Fruit fly (Drosophila melanogaster): ENCODE measurements around the gene CG12395.
A peak's percentile ranks its signal among the peaks of the same experiment; 100 is the strongest.

CG12395 gene

DNA sequence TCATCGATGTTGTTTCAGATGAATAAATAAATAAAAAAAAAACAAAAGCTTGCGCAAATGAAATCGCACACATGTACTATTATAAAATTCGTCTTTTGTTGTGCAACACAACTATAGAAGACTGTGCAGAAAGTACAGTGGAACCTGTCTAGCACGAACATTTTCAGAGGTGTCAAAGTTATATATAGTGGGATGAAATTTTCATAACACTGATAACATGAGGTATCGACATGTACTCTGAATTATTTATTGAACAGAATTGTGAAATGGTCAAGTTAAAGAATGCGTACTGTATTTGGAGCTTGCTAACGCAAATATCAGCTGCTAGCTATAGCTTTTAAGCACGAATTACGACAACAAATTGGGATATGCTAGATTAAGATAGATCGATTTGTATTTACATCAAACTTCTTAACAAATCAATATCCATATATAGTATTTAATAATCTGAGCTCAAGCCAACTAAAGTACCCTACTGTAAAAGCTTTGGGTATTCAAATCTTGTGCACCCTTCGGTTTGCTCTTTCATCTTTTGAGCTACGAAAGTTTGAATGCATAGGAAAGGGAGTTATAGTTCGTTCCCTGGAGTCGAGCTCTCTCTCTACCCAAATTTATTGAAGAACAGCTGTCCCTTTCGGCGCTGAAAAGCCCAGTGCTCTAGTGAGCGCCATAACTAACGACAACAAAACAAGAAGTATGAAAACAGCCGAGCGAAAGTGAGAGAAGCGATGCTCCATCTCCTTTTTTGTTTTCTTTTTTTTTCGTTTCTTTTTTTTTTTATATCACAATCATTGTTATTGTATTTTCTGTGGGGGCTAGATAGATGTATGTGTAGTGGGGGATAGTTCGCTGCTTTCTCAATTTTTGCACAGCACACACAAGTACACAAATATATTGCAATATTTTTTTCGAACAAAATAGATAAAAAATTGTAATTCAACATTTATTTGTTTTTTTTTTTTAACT lies 27.8 kb upstream of the CG12395 start (continued):
- TF ChIP-seq CG34376 (GFP tag; optimal IDR thresholded peaks at IDR 0.05) (peak; percentile 86), CG17829 (tag; optimal IDR thresholded peaks at IDR 0.05) (peak; percentile 77), Nf-YB (GFP tag; optimal IDR thresholded peaks at IDR 0.05) (peak; percentile 60), toy (GFP tag; IDR thresholded peaks at IDR 0.05) (peak; percentile 81), jumu (GFP tag; optimal IDR thresholded peaks at IDR 0.05) (peak; percentile 83), tio (GFP tag; optimal IDR thresholded peaks at IDR 0.05) (peak; percentile 85), Sin3A (optimal IDR thresholded peaks at IDR 0.05) (no peak), lola (GFP tag; optimal IDR thresholded peaks at IDR 0.05) (no peak), Sry-β (GFP tag; optimal IDR thresholded peaks at IDR 0.05) (no peak), CG16815 (GFP tag; optimal IDR thresholded peaks at IDR 0.05) (peak; percentile 70), zf30C (GFP tag; optimal IDR thresholded peaks at IDR 0.05) (no peak), Hand (GFP tag; optimal IDR thresholded peaks at IDR 0.05) (peak; percentile 87), bsh (GFP tag; optimal IDR thresholded peaks at IDR 0.05) (peak in 1 of 2 experiments; percentile 87), CG10274 (GFP tag; optimal IDR thresholded peaks at IDR 0.05) (peak; percentile 93), Mrtf (GFP tag; IDR thresholded peaks at IDR 0.05) (peak; percentile 90; the same call in 2 of the 3 replicates), aop (GFP tag; IDR thresholded peaks at IDR 0.05) (peak; percentile 73; the same call in 1 of the 2 replicates), corto (GFP tag; optimal IDR thresholded peaks at IDR 0.05) (peak; percentile 54), bigmax (GFP tag; optimal IDR thresholded peaks at IDR 0.05) (no peak), btn (GFP tag; optimal IDR thresholded peaks at IDR 0.05) (peak; percentile 80), B-H2 (GFP tag; optimal IDR thresholded peaks at IDR 0.05) (peak; percentile 97), CG11085 (GFP tag; IDR thresholded peaks at IDR 0.05) (peak; percentile 85), ewg (GFP tag; optimal IDR thresholded peaks at IDR 0.05) (peak; percentile 70), CG10654 (GFP tag; optimal IDR thresholded peaks at IDR 0.05) (peak; percentile 87), maf-S (GFP tag; optimal IDR thresholded peaks at IDR 0.05) (peak; percentile 87), Scr (GFP tag; IDR thresholded peaks at IDR 0.05; ENCODE audit: partially characterized antibody) (no peak), Doc3 (GFP tag; IDR thresholded peaks at IDR 0.05; ENCODE audit: partially characterized antibody) (no peak), HLH3B (GFP tag; IDR thresholded peaks at IDR 0.05) (peak; percentile 85), ftz-f1 (GFP tag; optimal IDR thresholded peaks at IDR 0.05) (no peak), cg (GFP tag; optimal IDR thresholded peaks at IDR 0.05) (no peak), BEAF-32 (GFP tag; optimal IDR thresholded peaks at IDR 0.05) (peak; percentile 9), ttk (GFP tag; IDR thresholded peaks at IDR 0.05) (peak; percentile 88), zfh2 (GFP tag; optimal IDR thresholded peaks at IDR 0.05) (peak; percentile 93), stwl (tag; optimal IDR thresholded peaks at IDR 0.05) (no peak), stc (GFP tag; IDR thresholded peaks at IDR 0.05) (peak; percentile 84), CG9609 (GFP tag; optimal IDR thresholded peaks at IDR 0.05) (peak; percentile 86), CG8765 (GFP tag; IDR thresholded peaks at IDR 0.05) (peak; percentile 55; the same call in 1 of the 2 replicates), psq (GFP tag; optimal IDR thresholded peaks at IDR 0.05) (peak; percentile 46), Side (GFP tag; optimal IDR thresholded peaks at IDR 0.05) (peak; percentile 82), tap (tag; optimal IDR thresholded peaks at IDR 0.05) (peak; percentile 92), klu (GFP tag; IDR thresholded peaks at IDR 0.05) (peak; percentile 75), CG17328 (GFP tag; IDR thresholded peaks at IDR 0.05) (peak; percentile 88), tll (GFP tag; optimal IDR thresholded peaks at IDR 0.05) (no peak), crc (GFP tag; optimal IDR thresholded peaks at IDR 0.05) (peak; percentile 77), Kr (GFP tag; optimal IDR thresholded peaks at IDR 0.05) (no peak), CG8290 (GFP tag; optimal IDR thresholded peaks at IDR 0.05) (no peak), CG8290 (tag; optimal IDR thresholded peaks at IDR 0.05) (peak in 1 of 2 experiments; percentile 99), CG2202 (tag; optimal IDR thresholded peaks at IDR 0.05) (no peak), cato (GFP tag; optimal IDR thresholded peaks at IDR 0.05; ENCODE audit: borderline replicate concordance) (peak; percentile 71)
